Worm (Caenorhabditis elegans) whole organism, late embryonic: Measurements from ENCODE around the gene ZK1290.15.

ENCODE experiments used
- C08G9.2 ChIP-seq: sonication (generic microtip); optimal IDR thresholded peaks from 2 replicates; lab custom pipeline; 2016; ENCODE audit warnings: mild to moderate bottlenecking, missing genetic modification characterization, moderate library complexity, missing compliant biosample characterization
- K09A11.1 ChIP-seq: sonication (generic microtip); optimal IDR thresholded peaks from 2 replicates; lab custom pipeline; 2017; ENCODE audit warnings: antibody characterized with exemption, mild to moderate bottlenecking, missing genetic modification characterization, missing compliant biosample characterization; ENCODE audit not compliant: insufficient read depth
- ama-1 ChIP-seq: fragments of 150-350 bp; optimal IDR thresholded peaks from 2 replicates; lab custom pipeline; 2014
- ceh-2 ChIP-seq: sonication (generic microtip); optimal IDR thresholded peaks from 2 replicates; lab custom pipeline; 2016; ENCODE audit warnings: missing genotype, missing genetic modification characterization, missing compliant biosample characterization
- ceh-31 ChIP-seq: sonication (generic microtip); optimal IDR thresholded peaks from 2 replicates; lab custom pipeline; 2016; ENCODE audit warnings: missing genetic modification characterization, missing compliant biosample characterization
- ceh-34 ChIP-seq: sonication (generic microtip); optimal IDR thresholded peaks from 2 replicates; lab custom pipeline; 2016; ENCODE audit warnings: mild to moderate bottlenecking, missing genetic modification characterization, missing compliant biosample characterization
- elt-2 ChIP-seq: sonication (generic microtip); optimal IDR thresholded peaks from 2 replicates; lab custom pipeline; 2016; ENCODE audit warnings: missing genetic modification reagents, missing genetic modification characterization, missing compliant biosample characterization
- gmeb-2 ChIP-seq: sonication (generic microtip); optimal IDR thresholded peaks from 2 replicates; lab custom pipeline; 2016; ENCODE audit warnings: missing genetic modification characterization, inconsistent platforms, missing compliant biosample characterization
- hlh-6 ChIP-seq: sonication (generic microtip); optimal IDR thresholded peaks from 2 replicates; lab custom pipeline; 2016; ENCODE audit warnings: missing genotype, missing genetic modification characterization, missing compliant biosample characterization
- lin-11 ChIP-seq: fragments of 200-800 bp; sonication (Bioruptor generic); optimal IDR thresholded peaks from 2 replicates; lab custom pipeline; 2018; ENCODE audit warnings: mild to moderate bottlenecking, missing genetic modification characterization, missing compliant biosample characterization
- mec-3 ChIP-seq: sonication (generic microtip); optimal IDR thresholded peaks from 2 replicates; lab custom pipeline; 2016; ENCODE audit warnings: borderline replicate concordance, missing genetic modification characterization, missing compliant biosample characterization
- nhr-11 ChIP-seq: fragments of 150-350 bp; optimal IDR thresholded peaks from 2 replicates; lab custom pipeline; 2014; ENCODE audit warnings: missing biosample characterization, missing genetic modification characterization
- pha-2 ChIP-seq: sonication (generic microtip); optimal IDR thresholded peaks from 2 replicates; lab custom pipeline; 2017; ENCODE audit warnings: mild to moderate bottlenecking, missing genetic modification characterization, missing compliant biosample characterization
- sox-4 ChIP-seq: sonication (generic microtip); optimal IDR thresholded peaks from 2 replicates; lab custom pipeline; 2017; ENCODE audit warnings: mild to moderate bottlenecking, missing genetic modification characterization, inconsistent platforms, missing compliant biosample characterization

- TF ChIP-seq ceh-34 (tag; lab: Kevin White, UChicago), result no peak
- TF ChIP-seq sox-4 (tag; lab: Kevin White, UChicago), result no peak
- no peak for TF ChIP-seq ama-1
- TF ChIP-seq hlh-6 (tag; lab: Kevin White, UChicago), result no peak
- no peak for TF ChIP-seq gmeb-2 (tag; lab: Kevin White, UChicago)
- no peak for TF ChIP-seq pha-2
- no peak for TF ChIP-seq K09A11.1 (tag; lab: Kevin White, UChicago)
- TF ChIP-seq ceh-2, result no peak
- TF ChIP-seq nhr-11 (tag; lab: Kevin White, UChicago), result no peak
- no peak for TF ChIP-seq elt-2
- no peak for TF ChIP-seq lin-11 (tag; lab: Kevin White, UChicago)
- no peak for TF ChIP-seq C08G9.2 (tag; lab: Kevin White, UChicago)
- no peak for TF ChIP-seq mec-3 (tag; lab: Kevin White, UChicago)
- TF ChIP-seq ceh-31 (tag; lab: Kevin White, UChicago), result no peak
Measured at ce11 chrII:7525458-7525857, 2.1 kb downstream of the ZK1290.15 start, which contains the start of the genes ZK1290.7 and rnh-1.1.
